Fruit fly (Drosophila melanogaster): ENCODE results near the gene CG3552.
A peak's percentile ranks its signal among the peaks of the same experiment; 100 is the strongest.

Gene CG3552

DNA sequence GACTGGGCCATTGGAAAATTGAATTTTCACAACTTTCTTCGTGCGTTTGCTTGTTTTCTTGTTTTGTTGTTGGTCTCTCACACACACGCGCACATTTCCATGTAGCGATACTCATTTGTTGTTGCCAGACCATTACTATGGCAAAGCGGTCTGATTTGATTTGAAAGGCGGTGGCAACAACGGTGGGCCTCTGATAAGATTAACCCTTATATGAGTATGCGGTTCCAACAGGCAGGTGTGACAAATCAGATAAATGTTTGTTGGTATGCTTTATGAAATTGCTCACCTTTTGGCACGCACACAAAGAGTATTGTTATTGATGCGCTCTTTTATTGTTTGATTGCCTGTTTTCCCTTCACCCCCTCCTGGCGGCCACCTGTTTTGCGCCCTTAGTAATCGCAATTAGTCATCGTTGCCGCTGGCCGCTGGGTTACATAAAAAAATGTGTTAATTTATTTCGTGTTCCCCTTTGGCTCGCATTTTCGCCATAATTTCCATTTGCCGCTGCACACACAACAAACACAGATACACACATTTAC, 8.8 kb upstream of the CG3552 start (continued):
- TF ChIP-seq mirr (GFP tag; optimal IDR thresholded peaks at IDR 0.05): peak; percentile 89
- TF ChIP-seq vvl (GFP tag; IDR thresholded peaks at IDR 0.05): peak; percentile 55; the same call in 1 of the 2 replicates
- peak; percentile 79 for TF ChIP-seq CG34376 (GFP tag; optimal IDR thresholded peaks at IDR 0.05)
- peak; percentile 7; the same call in 1 of the 2 replicates for TF ChIP-seq MBD-R2 (GFP tag; IDR thresholded peaks at IDR 0.05)
- TF ChIP-seq H2.0 (GFP tag; IDR thresholded peaks at IDR 0.05): no peak
- TF ChIP-seq pan (optimal IDR thresholded peaks at IDR 0.05): no peak
- TF ChIP-seq pan (GFP tag; optimal IDR thresholded peaks at IDR 0.05 in 1 of 2, IDR thresholded peaks at IDR 0.05 in 1 of 2): peak in 1 of 2 experiments; percentile 7
- peak; percentile 18 for TF ChIP-seq CHES-1-like (GFP tag; optimal IDR thresholded peaks at IDR 0.05)
- TF ChIP-seq chinmo (GFP tag; IDR thresholded peaks at IDR 0.05; ENCODE audit: partially characterized antibody): peak; percentile 78; the same call in 2 of the 4 replicates
- peak; percentile 10; the same call in 1 of the 2 replicates for TF ChIP-seq Bgb (GFP tag; IDR thresholded peaks at IDR 0.05; ENCODE audit: partially characterized antibody)
- no peak for TF ChIP-seq p53 (GFP tag; optimal IDR thresholded peaks at IDR 0.05)
- 0 out of 3 replicates have a peak, but pooled peaks have one; percentile 22 for TF ChIP-seq CG7963 (GFP tag; IDR thresholded peaks at IDR 0.05; ENCODE audit: partially characterized antibody)
- TF ChIP-seq Awh (GFP tag; IDR thresholded peaks at IDR 0.05): 0 out of 2 replicates have a peak, but pooled peaks have one; percentile 33
- TF ChIP-seq sna (GFP tag; IDR thresholded peaks at IDR 0.05; ENCODE audit: partially characterized antibody): 0 out of 2 replicates have a peak, but pooled peaks have one; percentile 10
- TF ChIP-seq Optix (GFP tag; IDR thresholded peaks at IDR 0.05): no peak
- TF ChIP-seq CG18599 (GFP tag; optimal IDR thresholded peaks at IDR 0.05): peak; percentile 50
- TF ChIP-seq CG1832 (GFP tag; optimal IDR thresholded peaks at IDR 0.05): no peak
- TF ChIP-seq CG30020 (tag; optimal IDR thresholded peaks at IDR 0.05): no peak
- peak; percentile 86 for TF ChIP-seq grn (GFP tag; optimal IDR thresholded peaks at IDR 0.05)
- peak; percentile 73 for TF ChIP-seq zen (tag; optimal IDR thresholded peaks at IDR 0.05)
- TF ChIP-seq CG2678 (tag; optimal IDR thresholded peaks at IDR 0.05): peak; percentile 19
- TF ChIP-seq exex (tag; optimal IDR thresholded peaks at IDR 0.05): peak; percentile 90
- TF ChIP-seq cg (GFP tag; optimal IDR thresholded peaks at IDR 0.05): peak; percentile 90
- 0 out of 2 replicates have a peak, but pooled peaks have one; percentile 11 for TF ChIP-seq CG9932 (GFP tag; IDR thresholded peaks at IDR 0.05)
- TF ChIP-seq CG18476 (GFP tag; optimal IDR thresholded peaks at IDR 0.05): no peak
- no peak for TF ChIP-seq CG17361 (GFP tag; IDR thresholded peaks at IDR 0.05)
- peak; percentile 6 for TF ChIP-seq Abd-B (GFP tag; optimal IDR thresholded peaks at IDR 0.05)
- TF ChIP-seq CG10959 (GFP tag; IDR thresholded peaks at IDR 0.05): peak; percentile 84
- TF ChIP-seq CG10462 (GFP tag; optimal IDR thresholded peaks at IDR 0.05): no peak
- peak; percentile 23 for TF ChIP-seq Fer1 (GFP tag; optimal IDR thresholded peaks at IDR 0.05)
- peak; percentile 4 for TF ChIP-seq YL-1 (GFP tag; optimal IDR thresholded peaks at IDR 0.05)
- peak; percentile 49 for TF ChIP-seq sug (tag; optimal IDR thresholded peaks at IDR 0.05)
- TF ChIP-seq crol (GFP tag; IDR thresholded peaks at IDR 0.05): peak; percentile 56; the same call in 1 of the 2 replicates
- TF ChIP-seq Fer3 (tag; optimal IDR thresholded peaks at IDR 0.05): peak; percentile 12
- TF ChIP-seq ewg (GFP tag; optimal IDR thresholded peaks at IDR 0.05): no peak
- TF ChIP-seq Kr (GFP tag; optimal IDR thresholded peaks at IDR 0.05): peak; percentile 79
- peak; percentile 2 for TF ChIP-seq corto (GFP tag; optimal IDR thresholded peaks at IDR 0.05)
- TF ChIP-seq CG3847 (GFP tag; IDR thresholded peaks at IDR 0.05): no peak
- TF ChIP-seq CG32532 (GFP tag; IDR thresholded peaks at IDR 0.05): peak; percentile 12; the same call in 1 of the 2 replicates
- no peak for TF ChIP-seq zf30C (GFP tag; optimal IDR thresholded peaks at IDR 0.05)
- TF ChIP-seq CG8924 (tag; optimal IDR thresholded peaks at IDR 0.05): peak; percentile 5
- TF ChIP-seq tll (GFP tag; optimal IDR thresholded peaks at IDR 0.05): peak in 1 of 2 experiments; percentile 45
- no peak for TF ChIP-seq E2f2 (GFP tag; IDR thresholded peaks at IDR 0.05)
- no peak for TF ChIP-seq pnt (GFP tag; optimal IDR thresholded peaks at IDR 0.05)
- TF ChIP-seq Rx (GFP tag; IDR thresholded peaks at IDR 0.05): peak; percentile 29; the same call in 1 of the 2 replicates
- peak; percentile 24 for TF ChIP-seq abd-A (tag; optimal IDR thresholded peaks at IDR 0.05)
- no peak for TF ChIP-seq salm (tag; optimal IDR thresholded peaks at IDR 0.05)
- peak; percentile 97 to 100 for TF ChIP-seq insv (GFP tag; optimal IDR thresholded peaks at IDR 0.05)
- peak; percentile 85 for TF ChIP-seq CG4360 (GFP tag; IDR thresholded peaks at IDR 0.05)

All from whole organism, embryonic.